Worm (Caenorhabditis elegans) whole organism, late embryonic: ENCODE results near the gene R166.2.

ENCODE experiments used
- F13H6.1 ChIP-seq: sonication (generic microtip); optimal IDR thresholded peaks from 2 replicates; lab custom pipeline; 2016; ENCODE audit warnings: missing genetic modification characterization, missing compliant biosample characterization
- K02D7.2 ChIP-seq: sonication (generic microtip); optimal IDR thresholded peaks from 2 replicates; lab custom pipeline; 2017; ENCODE audit warnings: mild to moderate bottlenecking, missing genetic modification characterization, missing compliant biosample characterization
- Y22D7AL.16 ChIP-seq: sonication (generic microtip); optimal IDR thresholded peaks from 2 replicates; lab custom pipeline; 2016; ENCODE audit warnings: missing genetic modification characterization, missing compliant biosample characterization
- ceh-18 ChIP-seq: sonication (generic microtip); optimal IDR thresholded peaks from 2 replicates; lab custom pipeline; 2016; ENCODE audit warnings: missing genetic modification characterization, missing compliant biosample characterization
- ceh-19 ChIP-seq: fragments of 200-800 bp; sonication (Bioruptor generic); optimal IDR thresholded peaks from 2 replicates; lab custom pipeline; 2018; ENCODE audit warnings: mild to moderate bottlenecking, missing genetic modification characterization, missing compliant biosample characterization
- ceh-22 ChIP-seq: sonication (generic microtip); optimal IDR thresholded peaks from 2 replicates; lab custom pipeline; 2017; ENCODE audit warnings: missing biosample characterization, missing genetic modification characterization
- ceh-30 ChIP-seq: fragments of 150-350 bp; optimal IDR thresholded peaks from 2 replicates; lab custom pipeline; 2014; ENCODE audit warnings: missing biosample characterization, missing genetic modification characterization
- ceh-31 ChIP-seq: sonication (generic microtip); optimal IDR thresholded peaks from 2 replicates; lab custom pipeline; 2016; ENCODE audit warnings: missing genetic modification characterization, missing compliant biosample characterization
- ceh-48 ChIP-seq: sonication (generic microtip); optimal IDR thresholded peaks from 2 replicates; lab custom pipeline; 2016; ENCODE audit warnings: missing genetic modification characterization, inconsistent platforms, missing compliant biosample characterization
- ceh-9 ChIP-seq: sonication (generic microtip); optimal IDR thresholded peaks from 2 replicates; lab custom pipeline; 2016; ENCODE audit warnings: mild to moderate bottlenecking, missing genetic modification characterization, inconsistent platforms, missing compliant biosample characterization
- che-1 ChIP-seq: sonication (generic microtip); optimal IDR thresholded peaks from 2 replicates; lab custom pipeline; 2016; ENCODE audit warnings: mild to moderate bottlenecking, missing genetic modification characterization, missing compliant biosample characterization
- dmd-4 ChIP-seq: sonication (generic microtip); optimal IDR thresholded peaks from 2 replicates; lab custom pipeline; 2016; ENCODE audit warnings: borderline replicate concordance, missing genetic modification characterization, missing compliant biosample characterization
- dve-1 ChIP-seq: sonication (generic microtip); optimal IDR thresholded peaks from 2 replicates; lab custom pipeline; 2017; ENCODE audit warnings: antibody characterized with exemption, mild to moderate bottlenecking, missing genetic modification characterization, missing compliant biosample characterization
- elt-4 ChIP-seq: sonication (generic microtip); optimal IDR thresholded peaks from 2 replicates; lab custom pipeline; 2016; ENCODE audit warnings: missing genetic modification characterization, missing compliant biosample characterization
- eyg-1 ChIP-seq: sonication (generic microtip); optimal IDR thresholded peaks from 2 replicates; lab custom pipeline; 2016; ENCODE audit warnings: missing genotype, missing genetic modification characterization, missing compliant biosample characterization
- fkh-10 ChIP-seq: fragments of 150-350 bp; optimal IDR thresholded peaks from 2 replicates; lab custom pipeline; 2014; ENCODE audit warnings: missing biosample characterization, missing genetic modification reagents, missing genetic modification characterization
- fkh-6 ChIP-seq: sonication (generic microtip); optimal IDR thresholded peaks from 2 replicates; lab custom pipeline; 2016; ENCODE audit warnings: missing genetic modification characterization, missing compliant biosample characterization
- gmeb-2 ChIP-seq: sonication (generic microtip); optimal IDR thresholded peaks from 2 replicates; lab custom pipeline; 2016; ENCODE audit warnings: missing genetic modification characterization, inconsistent platforms, missing compliant biosample characterization
- hlh-13 ChIP-seq: fragments of 200-800 bp; sonication (Bioruptor generic); optimal IDR thresholded peaks from 2 replicates; lab custom pipeline; 2018; ENCODE audit warnings: mild to moderate bottlenecking, missing genetic modification characterization, missing compliant biosample characterization
- hlh-8 ChIP-seq: sonication (generic microtip); optimal IDR thresholded peaks from 2 replicates; lab custom pipeline; 2016; ENCODE audit warnings: missing genotype, missing genetic modification characterization, missing compliant biosample characterization
- lim-6 ChIP-seq: sonication (generic microtip); optimal IDR thresholded peaks from 2 replicates; lab custom pipeline; 2016; ENCODE audit warnings: missing genetic modification characterization, missing compliant biosample characterization
- lin-11 ChIP-seq: fragments of 200-800 bp; sonication (Bioruptor generic); optimal IDR thresholded peaks from 2 replicates; lab custom pipeline; 2018; ENCODE audit warnings: mild to moderate bottlenecking, missing genetic modification characterization, missing compliant biosample characterization
- madf-2 ChIP-seq: sonication (generic microtip); optimal IDR thresholded peaks from 2 replicates; lab custom pipeline; 2017; ENCODE audit warnings: missing genetic modification characterization, missing compliant biosample characterization
- nhr-232 ChIP-seq: sonication (generic microtip); optimal IDR thresholded peaks from 2 replicates; lab custom pipeline; 2016; ENCODE audit warnings: missing genetic modification characterization, missing compliant biosample characterization
- npax-4 ChIP-seq: sonication (generic microtip); optimal IDR thresholded peaks from 2 replicates; lab custom pipeline; 2016; ENCODE audit warnings: missing genetic modification characterization, missing compliant biosample characterization
- odd-2 ChIP-seq: sonication (generic microtip); optimal IDR thresholded peaks from 2 replicates; lab custom pipeline; 2017; ENCODE audit warnings: antibody characterized with exemption, mild to moderate bottlenecking, missing genetic modification characterization, missing compliant biosample characterization
- pag-3 ChIP-seq: sonication (generic microtip); optimal IDR thresholded peaks from 2 replicates; lab custom pipeline; 2016; ENCODE audit warnings: missing compliant biosample characterization, missing genetic modification characterization, borderline replicate concordance
- pax-1 ChIP-seq: fragments of 150-350 bp; optimal IDR thresholded peaks from 2 replicates; lab custom pipeline; 2014; ENCODE audit warnings: missing biosample characterization, missing genetic modification characterization
- pha-2 ChIP-seq: sonication (generic microtip); optimal IDR thresholded peaks from 2 replicates; lab custom pipeline; 2017; ENCODE audit warnings: mild to moderate bottlenecking, missing genetic modification characterization, missing compliant biosample characterization
- pha-4 ChIP-seq: fragments of 150-350 bp; optimal IDR thresholded peaks from 2 replicates; lab custom pipeline; 2018; ENCODE audit warnings: missing biosample characterization, missing genetic modification reagents, missing genetic modification characterization
- pros-1 ChIP-seq: fragments of 150-350 bp; optimal IDR thresholded peaks from 2 replicates; lab custom pipeline; 2014; ENCODE audit warnings: missing biosample characterization, missing genetic modification reagents, missing genetic modification characterization
- ref-2 ChIP-seq: sonication (generic microtip); optimal IDR thresholded peaks from 2 replicates; lab custom pipeline; 2016; ENCODE audit warnings: missing genetic modification characterization, missing compliant biosample characterization
- sdc-2 ChIP-seq: sonication (generic microtip); optimal IDR thresholded peaks from 2 replicates; lab custom pipeline; 2016; ENCODE audit warnings: missing genotype, missing genetic modification characterization, missing compliant biosample characterization
- tbx-2 ChIP-seq: sonication (generic microtip); optimal IDR thresholded peaks from 2 replicates; lab custom pipeline; 2016; ENCODE audit warnings: missing genetic modification characterization, missing compliant biosample characterization
- tbx-7 ChIP-seq: sonication (generic microtip); optimal IDR thresholded peaks from 2 replicates; lab custom pipeline; 2016; ENCODE audit warnings: missing genotype, missing genetic modification characterization, missing compliant biosample characterization
- unc-3 ChIP-seq, 2 experiments: fragments of 200-800 bp in 1 of 2; sonication (Bioruptor generic) in 1 of 2; sonication (generic microtip) in 1 of 2; conservative IDR thresholded peaks in 1 of 2; optimal IDR thresholded peaks in 1 of 2; 2 replicates each; pipeline versions ENCODE4 v1.3.6 to Lab custom; 2016 to 2022; ENCODE audit warnings: missing compliant biosample characterization in 2 of 2, missing genetic modification characterization in 2 of 2, missing genetic modification reagents in 1 of 2
- unc-42 ChIP-seq: sonication (generic microtip); optimal IDR thresholded peaks from 2 replicates; lab custom pipeline; 2016; ENCODE audit warnings: missing genotype, missing genetic modification characterization, missing compliant biosample characterization
- unc-55 ChIP-seq: sonication (generic microtip); optimal IDR thresholded peaks from 2 replicates; lab custom pipeline; 2017; ENCODE audit warnings: missing biosample characterization, missing genetic modification reagents, missing genetic modification characterization
- unc-86 ChIP-seq: sonication (generic microtip); optimal IDR thresholded peaks from 2 replicates; lab custom pipeline; 2016; ENCODE audit warnings: missing genetic modification characterization, missing compliant biosample characterization

Gene R166.2

DNA sequence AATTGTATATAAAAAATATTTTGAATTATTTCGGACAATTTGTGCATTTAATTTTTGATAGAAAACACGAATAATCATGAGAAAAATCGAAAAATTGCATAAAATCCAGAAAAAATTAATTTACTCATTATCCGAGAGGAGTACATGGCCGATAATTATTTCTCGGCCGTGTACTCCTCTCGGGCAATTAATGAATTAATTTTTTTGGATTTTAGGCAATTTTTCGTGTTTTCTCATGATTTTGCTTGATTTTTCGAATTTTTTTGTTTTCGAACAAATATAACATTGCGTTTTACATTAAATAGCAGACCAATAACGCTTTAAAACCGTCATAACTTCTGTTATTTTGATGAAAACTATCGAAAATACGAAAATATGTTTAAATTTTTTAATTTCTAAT is 517 bp upstream of the R166.2 start (continued):
- TF ChIP-seq K02D7.2 (tag; lab: Kevin White, UChicago) (no peak), unc-86 (tag; lab: Kevin White, UChicago) (peak; percentile 26), ceh-31 (tag; lab: Kevin White, UChicago) (peak; percentile 83), lim-6 (tag; lab: Kevin White, UChicago) (peak; percentile 34), ceh-30 (no peak), fkh-10 (GFP tag; lab: Kevin White, UChicago) (no peak), unc-42 (tag; lab: Kevin White, UChicago) (peak; percentile 47)

DNA sequence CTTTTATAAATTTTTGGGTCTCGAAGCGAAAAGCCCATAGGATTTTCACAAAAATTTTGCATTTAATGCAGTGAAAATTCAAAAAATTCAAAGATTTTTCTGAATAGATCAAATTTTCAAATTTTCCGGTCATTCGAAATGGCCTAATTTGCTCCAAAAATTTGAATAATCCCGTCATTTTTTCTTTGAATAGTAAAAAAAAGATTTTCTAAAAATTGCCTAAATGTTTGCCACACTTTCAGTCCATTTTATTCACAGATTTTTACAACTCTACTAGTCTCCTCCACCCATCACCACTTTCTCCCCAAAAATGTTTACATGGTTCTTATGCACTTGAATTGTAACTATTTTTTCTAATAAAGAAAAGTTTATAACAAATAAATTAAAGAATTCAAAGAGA is 3.5 kb downstream of the R166.2 start:
- no peak for TF ChIP-seq hlh-13
- no peak for TF ChIP-seq unc-42 (tag; lab: Kevin White, UChicago)
- TF ChIP-seq ceh-19 (GFP tag; lab: Kevin White, UChicago), result no peak
- no peak for TF ChIP-seq sdc-2 (tag; lab: Kevin White, UChicago)
- no peak for TF ChIP-seq ref-2
- no peak for TF ChIP-seq npax-4
- no peak for TF ChIP-seq fkh-6
- TF ChIP-seq dmd-4 (tag; lab: Kevin White, UChicago), result no peak
- TF ChIP-seq pha-4, result no peak
- TF ChIP-seq ceh-22 (tag; lab: Kevin White, UChicago), result no peak
- TF ChIP-seq F13H6.1 (tag; lab: Kevin White, UChicago), result no peak
- no peak for TF ChIP-seq pax-1 (tag; lab: Kevin White, UChicago)
- no peak for TF ChIP-seq che-1 (tag; lab: Kevin White, UChicago)
- no peak for TF ChIP-seq pros-1 (tag; lab: Kevin White, UChicago)
- TF ChIP-seq tbx-7, result no peak
- no peak for TF ChIP-seq odd-2 (tag; lab: Kevin White, UChicago)
- TF ChIP-seq, all 69 proteins: peak for 0

DNA sequence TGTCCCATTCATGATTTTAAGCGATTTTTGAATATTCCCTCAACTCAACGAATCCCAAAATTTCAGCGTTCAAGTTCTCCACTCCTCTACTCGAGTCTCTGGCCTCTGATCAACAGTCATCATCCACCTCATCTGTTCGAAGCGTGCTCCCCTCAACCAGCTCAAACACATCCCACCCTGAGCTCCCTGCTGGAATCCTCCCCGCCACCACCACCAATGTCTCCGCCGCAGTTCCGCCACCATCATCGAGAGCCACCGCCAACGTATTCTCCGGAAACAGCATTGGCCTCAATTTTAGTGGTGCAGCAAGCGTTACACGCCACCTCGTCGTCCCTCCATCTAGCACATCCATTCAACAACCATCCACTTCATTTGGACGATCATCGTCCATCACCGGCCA is 5.9 kb downstream of the R166.2 start:
- TF ChIP-seq nhr-232 (no peak), madf-2 (tag; lab: Kevin White, UChicago) (no peak), elt-4 (tag; lab: Kevin White, UChicago) (no peak), eyg-1 (tag; lab: Kevin White, UChicago) (no peak), gmeb-2 (tag; lab: Kevin White, UChicago) (no peak), pha-4 (no peak), hlh-8 (tag; lab: Kevin White, UChicago) (no peak), unc-55 (GFP tag; lab: Kevin White, UChicago) (no peak), fkh-6 (no peak)

DNA sequence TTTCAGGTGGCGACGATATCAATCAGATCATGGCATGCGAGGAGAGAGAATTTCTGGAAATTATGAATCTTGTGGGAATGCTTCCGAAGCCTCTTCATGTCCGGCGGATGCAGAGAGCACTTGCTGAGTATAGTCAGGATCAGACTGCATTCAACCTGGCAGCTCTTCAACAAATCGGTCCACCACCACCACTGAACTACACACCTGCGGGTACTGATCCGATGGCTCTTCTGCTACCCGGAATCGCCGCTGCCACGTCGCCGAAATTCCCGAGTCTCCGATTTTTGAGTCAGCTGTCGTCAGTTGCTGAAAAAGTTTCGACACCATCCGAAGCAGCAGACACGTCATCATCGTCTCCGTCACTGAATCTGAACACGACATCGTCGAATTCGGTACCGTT is 6.6 kb downstream of the R166.2 start:
- TF ChIP-seq fkh-6 (no peak), pha-2 (no peak), gmeb-2 (tag; lab: Kevin White, UChicago) (no peak), pag-3 (tag; lab: Kevin White, UChicago) (no peak), lin-11 (tag; lab: Kevin White, UChicago) (no peak), hlh-13 (no peak), tbx-2 (tag; lab: Kevin White, UChicago) (no peak), ceh-18 (tag; lab: Kevin White, UChicago) (no peak), ceh-30 (no peak), Y22D7AL.16 (tag; lab: Kevin White, UChicago) (no peak), unc-3 (GFP tag; conservative IDR thresholded peaks at IDR 0.05; lab: Robert Waterston, UW) (no peak), unc-3 (tag; optimal IDR thresholded peaks at IDR 0.05; lab: Kevin White, UChicago) (no peak), tbx-7 (no peak), dve-1 (no peak), sdc-2 (tag; lab: Kevin White, UChicago) (no peak), ceh-9 (tag; lab: Kevin White, UChicago) (no peak), unc-86 (tag; lab: Kevin White, UChicago) (no peak), che-1 (tag; lab: Kevin White, UChicago) (no peak), ceh-48 (tag; lab: Kevin White, UChicago) (no peak)
